ENCODE assay signal across 5 worm cellular contexts in genomic region chrIII:4269220-4269935, ce11.
TF ChIP-seq lines count a peak whose summit lies in the region.

sftb-1 (minus strand) TSS chrIII:4269270.
R10E4.1 (plus strand) TSS chrIII:4269743.

TF ChIP-seq in whole organism, L1 larva, 84 proteins besides CTCF, POLR2A, EP300 and RAD21 (continues in another document):
- TF ChIP-seq swsn-7 (tag; optimal IDR thresholded peaks at IDR 0.05; lab: Kevin White, UChicago) (peak; percentile 80), nhr-20 (tag; optimal IDR thresholded peaks at IDR 0.05; lab: Kevin White, UChicago) (peak; percentile 80), F16B12.6 (tag; optimal IDR thresholded peaks at IDR 0.05; lab: Kevin White, UChicago) (peak; percentile 70), alr-1 (tag; optimal IDR thresholded peaks at IDR 0.05; lab: Kevin White, UChicago; ENCODE audit: borderline replicate concordance) (no peak), isw-1 (GFP tag; IDR thresholded peaks at IDR 0.05; lab: Robert Waterston, UW) (peak; percentile 55), nhr-71 (tag; optimal IDR thresholded peaks at IDR 0.05; lab: Kevin White, UChicago) (peak; percentile 87), snu-23 (GFP tag; optimal IDR thresholded peaks at IDR 0.05; lab: Kevin White, UChicago) (peak; percentile 85), lin-39 (tag; optimal IDR thresholded peaks at IDR 0.05; lab: Kevin White, UChicago) (peak; percentile 62), grh-1 (GFP tag; IDR thresholded peaks at IDR 0.05; lab: Robert Waterston, UW) (0 out of 2 replicates have a peak, but pooled peaks have one; percentile 40), nhr-11 (tag; optimal IDR thresholded peaks at IDR 0.05; lab: Kevin White, UChicago) (peak; percentile 22), sox-4 (tag; optimal IDR thresholded peaks at IDR 0.05; lab: Kevin White, UChicago) (peak; percentile 52), hpl-2 (GFP tag; optimal IDR thresholded peaks at IDR 0.05; lab: Kevin White, UChicago) (peak; percentile 22), tbx-2 (tag; optimal IDR thresholded peaks at IDR 0.05; lab: Kevin White, UChicago) (peak; percentile 81), lsy-2 (tag; optimal IDR thresholded peaks at IDR 0.05; lab: Kevin White, UChicago) (peak; percentile 84 to 85), lin-35 (GFP tag; optimal IDR thresholded peaks at IDR 0.05; lab: Kevin White, UChicago) (peak; percentile 78 to 87), nhr-77 (tag; optimal IDR thresholded peaks at IDR 0.05; lab: Kevin White, UChicago) (peak; percentile 1), ztf-11 (tag; optimal IDR thresholded peaks at IDR 0.05; lab: Kevin White, UChicago) (peak in 1 of 2 experiments; percentile 62)

TF ChIP-seq in whole organism, L3 larva, 47 proteins besides CTCF, POLR2A, EP300 and RAD21 (continues in another document):
- TF ChIP-seq nfya-1 (tag; optimal IDR thresholded peaks at IDR 0.05; lab: Kevin White, UChicago; ENCODE audit: insufficient read depth) = peak; percentile 82
- peak; percentile 77 for TF ChIP-seq lin-39 (tag; optimal IDR thresholded peaks at IDR 0.05; lab: Kevin White, UChicago)
- peak; percentile 75 for TF ChIP-seq lin-15B (tag; optimal IDR thresholded peaks at IDR 0.05; lab: Kevin White, UChicago)
- TF ChIP-seq hmg-11 (tag; optimal IDR thresholded peaks at IDR 0.05; lab: Kevin White, UChicago) = peak; percentile 41
- TF ChIP-seq R02D3.7 (tag; optimal IDR thresholded peaks at IDR 0.05; lab: Kevin White, UChicago) = peak; percentile 58
- peak; percentile 68 for TF ChIP-seq nhr-25 (tag; optimal IDR thresholded peaks at IDR 0.05; lab: Kevin White, UChicago)
- peak; percentile 22 for TF ChIP-seq ceh-28 (tag; optimal IDR thresholded peaks at IDR 0.05; lab: Kevin White, UChicago)
- TF ChIP-seq pqm-1 (tag; optimal IDR thresholded peaks at IDR 0.05; lab: Kevin White, UChicago) = peak; percentile 3
- TF ChIP-seq pha-4 (tag; optimal IDR thresholded peaks at IDR 0.05; lab: Kevin White, UChicago) = peak; percentile 69
- TF ChIP-seq nhr-67 (tag; optimal IDR thresholded peaks at IDR 0.05; lab: Kevin White, UChicago) = no peak
- TF ChIP-seq jun-1 (tag; optimal IDR thresholded peaks at IDR 0.05; lab: Kevin White, UChicago) = peak; percentile 37
- peak; percentile 23 for TF ChIP-seq tbx-2 (tag; optimal IDR thresholded peaks at IDR 0.05; lab: Kevin White, UChicago)
- TF ChIP-seq nhr-11 (tag; optimal IDR thresholded peaks at IDR 0.05; lab: Kevin White, UChicago) = no peak
- TF ChIP-seq elt-3 (tag; optimal IDR thresholded peaks at IDR 0.05; lab: Kevin White, UChicago) = no peak
- peak; percentile 81 for TF ChIP-seq snpc-4 (tag; optimal IDR thresholded peaks at IDR 0.05; lab: Kevin White, UChicago)
- TF ChIP-seq nhr-12 (tag; optimal IDR thresholded peaks at IDR 0.05; lab: Kevin White, UChicago) = no peak
- peak; percentile 30 for TF ChIP-seq elt-2 (tag; optimal IDR thresholded peaks at IDR 0.05; lab: Kevin White, UChicago)
- TF ChIP-seq nhr-23 (tag; optimal IDR thresholded peaks at IDR 0.05; lab: Kevin White, UChicago) = peak; percentile 71
- TF ChIP-seq sea-2 (GFP tag; optimal IDR thresholded peaks at IDR 0.05; lab: Kevin White, UChicago) = no peak

TF ChIP-seq in whole organism, early embryonic, 17 proteins besides CTCF, POLR2A, EP300 and RAD21:
- TF ChIP-seq F13C5.2 (tag; optimal IDR thresholded peaks at IDR 0.05; lab: Kevin White, UChicago) (peak; percentile 2), hmbx-1 (tag; optimal IDR thresholded peaks at IDR 0.05; lab: Kevin White, UChicago) (no peak)

TF ChIP-seq in whole organism, midembryonic, 9 proteins besides CTCF, POLR2A, EP300 and RAD21:
- TF ChIP-seq ztf-29 (GFP tag; IDR thresholded peaks at IDR 0.05; lab: Robert Waterston, UW) (no peak), ztf-23 (GFP tag; IDR thresholded peaks at IDR 0.05; lab: Robert Waterston, UW) (peak; percentile 17; the same call in 1 of the 2 replicates)

TF ChIP-seq in whole organism, young adult, 124 proteins besides CTCF, POLR2A, EP300 and RAD21:
- TF ChIP-seq ztf-18 (tag; optimal IDR thresholded peaks at IDR 0.05; lab: Kevin White, UChicago) = peak; percentile 94
- TF ChIP-seq cebp-1 (GFP tag; IDR thresholded peaks at IDR 0.05; lab: Robert Waterston, UW) = no peak
- TF ChIP-seq cebp-1 (tag; optimal IDR thresholded peaks at IDR 0.05; lab: Kevin White, UChicago) = peak; percentile 61
- TF ChIP-seq F10E7.11 (tag; optimal IDR thresholded peaks at IDR 0.05; lab: Kevin White, UChicago) = no peak
- TF ChIP-seq D2030.7 (GFP tag; IDR thresholded peaks at IDR 0.05; lab: Robert Waterston, UW) = 0 out of 2 replicates have a peak, but pooled peaks have one; percentile 12
- TF ChIP-seq F33H1.4 (GFP tag; IDR thresholded peaks at IDR 0.05; lab: Robert Waterston, UW) = peak; percentile 38
- peak in 1 of 3 experiments; percentile 66 for TF ChIP-seq lin-35 (GFP tag; optimal IDR thresholded peaks at IDR 0.05; lab: Kevin White, UChicago)
- no peak for TF ChIP-seq K12H6.12 (tag; optimal IDR thresholded peaks at IDR 0.05; lab: Kevin White, UChicago)
- no peak for TF ChIP-seq F55B11.4 (tag; optimal IDR thresholded peaks at IDR 0.05; lab: Kevin White, UChicago; ENCODE audit: borderline replicate concordance, insufficient read depth)
- TF ChIP-seq hmg-1.2 (GFP tag; IDR thresholded peaks at IDR 0.05; lab: Robert Waterston, UW) = 0 out of 2 replicates have a peak, but pooled peaks have one; percentile 13
- no peak for TF ChIP-seq ztf-28 (GFP tag; IDR thresholded peaks at IDR 0.05; lab: Robert Waterston, UW)
- TF ChIP-seq C06A6.2 (GFP tag; conservative IDR thresholded peaks at IDR 0.05; lab: Robert Waterston, UW) = 0 out of 2 replicates have a peak, but pooled peaks have one; percentile 29
- no peak; the same call in 1 of the 2 replicates for TF ChIP-seq madf-8 (GFP tag; conservative IDR thresholded peaks at IDR 0.05; lab: Robert Waterston, UW)
- TF ChIP-seq dpl-1 (GFP tag; optimal IDR thresholded peaks at IDR 0.05; lab: Kevin White, UChicago) = peak; percentile 44
- TF ChIP-seq rcor-1 (GFP tag; IDR thresholded peaks at IDR 0.05; lab: Robert Waterston, UW) = peak; percentile 40; the same call in 1 of the 2 replicates
- no peak for TF ChIP-seq akir-1 (GFP tag; optimal IDR thresholded peaks at IDR 0.05; lab: Kevin White, UChicago)
- peak; percentile 75 for TF ChIP-seq mcd-1 (GFP tag; IDR thresholded peaks at IDR 0.05; lab: Robert Waterston, UW)
- TF ChIP-seq F23B12.7 (tag; optimal IDR thresholded peaks at IDR 0.05; lab: Kevin White, UChicago; ENCODE audit: insufficient read depth) = peak; percentile 27
- TF ChIP-seq repo-1 (tag; optimal IDR thresholded peaks at IDR 0.05; lab: Kevin White, UChicago) = peak; percentile 15
- peak; percentile 55; the same call in 1 of the 2 replicates for TF ChIP-seq pbrm-1 (GFP tag; IDR thresholded peaks at IDR 0.05; lab: Robert Waterston, UW)
- peak; percentile 64 for TF ChIP-seq lin-40 (tag; optimal IDR thresholded peaks at IDR 0.05; lab: Kevin White, UChicago)
- peak; percentile 59 for TF ChIP-seq lin-54 (GFP tag; optimal IDR thresholded peaks at IDR 0.05; lab: Kevin White, UChicago)
- TF ChIP-seq dox-1 (GFP tag; IDR thresholded peaks at IDR 0.05; lab: Robert Waterston, UW) = peak; percentile 74
- peak; percentile 14 for TF ChIP-seq snpc-4 (GFP tag; optimal IDR thresholded peaks at IDR 0.05; lab: Kevin White, UChicago)
- TF ChIP-seq snpc-4 (tag; optimal IDR thresholded peaks at IDR 0.05; lab: Kevin White, UChicago) = peak in 3 of 4 experiments; percentile 24 to 40 (median 37)
- TF ChIP-seq nfyb-1 (GFP tag; IDR thresholded peaks at IDR 0.05; lab: Robert Waterston, UW) = 0 out of 2 replicates have a peak, but pooled peaks have one; percentile 21
- TF ChIP-seq lsl-1 (GFP tag; optimal IDR thresholded peaks at IDR 0.05; lab: Kevin White, UChicago) = peak; percentile 31
- TF ChIP-seq lsy-27 (tag; optimal IDR thresholded peaks at IDR 0.05; lab: Kevin White, UChicago; ENCODE audit: borderline replicate concordance, insufficient read depth) = peak; percentile 5
- TF ChIP-seq nhr-80 (tag; optimal IDR thresholded peaks at IDR 0.05; lab: Kevin White, UChicago) = peak; percentile 23
- TF ChIP-seq tbp1 (GFP tag; optimal IDR thresholded peaks at IDR 0.05; lab: Kevin White, UChicago) = peak; percentile 39
- no peak for TF ChIP-seq mes-4 (tag; optimal IDR thresholded peaks at IDR 0.05; lab: Kevin White, UChicago)
- TF ChIP-seq F49E8.2 (tag; optimal IDR thresholded peaks at IDR 0.05; lab: Kevin White, UChicago; ENCODE audit: insufficient read depth) = no peak
- no peak for TF ChIP-seq Y53F4B.3 (GFP tag; IDR thresholded peaks at IDR 0.05; lab: Robert Waterston, UW)
- no peak for TF ChIP-seq bed-1 (GFP tag; IDR thresholded peaks at IDR 0.05; lab: Robert Waterston, UW)
- peak; percentile 41; the same call in 1 of the 2 replicates for TF ChIP-seq B0336.3 (GFP tag; IDR thresholded peaks at IDR 0.05; lab: Robert Waterston, UW)
- no peak for TF ChIP-seq atf-7 (tag; optimal IDR thresholded peaks at IDR 0.05; lab: Kevin White, UChicago)
- no peak for TF ChIP-seq hrde-1 (tag; optimal IDR thresholded peaks at IDR 0.05; lab: Kevin White, UChicago; ENCODE audit: borderline replicate concordance)
- no peak for TF ChIP-seq Y67H2A.10 (GFP tag; conservative IDR thresholded peaks at IDR 0.05; lab: Robert Waterston, UW)
- peak; percentile 36 for TF ChIP-seq attf-5 (GFP tag; optimal IDR thresholded peaks at IDR 0.05; lab: Kevin White, UChicago)
- peak; percentile 63 for TF ChIP-seq madf-6 (GFP tag; IDR thresholded peaks at IDR 0.05; lab: Robert Waterston, UW)
- no peak for TF ChIP-seq F37B4.10 (GFP tag; IDR thresholded peaks at IDR 0.05; lab: Robert Waterston, UW)
TF ChIP-seq in whole organism, young adult: peak in this region for 25.

Comparison
In these comparisons a context has a peak if more than half of its experiments do, and no peak if none do; other contexts are left out.
1. Of the 8 proteins assayed by ChIP-seq in both whole organism, young adult and whole organism, L1 larva: peak only in whole organism, young adult: none; only in whole organism, L1 larva: efl-1, nhr-90 and unc-130; in both: dpl-1 and snpc-4; in neither: 2; mixed calls (peak in some experiments, not most) for 1.